Worm (Caenorhabditis elegans): ENCODE data around the gene F19D8.2.

- TF ChIP-seq him-1 (tag; optimal IDR thresholded peaks at IDR 0.05) (no peak), W03F9.2 (tag; optimal IDR thresholded peaks at IDR 0.05) (no peak)
These were observed 30.0 kb downstream of the F19D8.2 start, which contains the start of gene M03B6.3 for ce11 chrX:13864191-13864590.

Measured in whole organism, L4/young adult.